Fruit fly (Drosophila melanogaster) whole organism, embryonic: ENCODE results near the gene Slimp.

Experiments used
- CG10147 ChIP-seq: fragments of 200-800 bp; sonication (Bioruptor generic); optimal IDR thresholded peaks from 2 replicates; lab custom pipeline; 2019; ENCODE audit warnings: missing biosample characterization, mild to moderate bottlenecking, missing genetic modification characterization, moderate library complexity
- CG10543 ChIP-seq: fragments of 200-800 bp; sonication (Bioruptor generic); optimal IDR thresholded peaks from 3 replicates; lab custom pipeline; 2017; ENCODE audit warnings: missing biosample characterization, mild to moderate bottlenecking, missing genetic modification characterization, moderate library complexity
- CG11247 ChIP-seq: fragments of 200-800 bp; sonication (Bioruptor generic); IDR thresholded peaks from 2 replicates; pipeline ENCODE4 v1.3.6; 2022; ENCODE audit warnings: missing biosample characterization, missing genetic modification characterization
- CG12236 ChIP-seq: fragments of 200-800 bp; sonication (Bioruptor generic); optimal IDR thresholded peaks from 2 replicates; lab custom pipeline; 2016; ENCODE audit warnings: missing biosample characterization, missing genetic modification characterization
- CG13287 ChIP-seq: fragments of 200-800 bp; sonication (Bioruptor generic); IDR thresholded peaks from 2 replicates; pipeline ENCODE4 v1.3.6; 2022; ENCODE audit warnings: missing biosample characterization, missing genetic modification characterization; ENCODE audit not compliant: partially characterized antibody
- CG15073 ChIP-seq: fragments of 200-800 bp; sonication (Bioruptor generic); optimal IDR thresholded peaks from 2 replicates; lab custom pipeline; 2016; ENCODE audit warnings: missing biosample characterization, missing genetic modification characterization
- CG16815 ChIP-seq: fragments of 200-800 bp; sonication (Bioruptor generic); optimal IDR thresholded peaks from 3 replicates; lab custom pipeline; 2017; ENCODE audit warnings: missing biosample characterization, mild to moderate bottlenecking, missing genetic modification characterization
- CG17568 ChIP-seq: fragments of 200-800 bp; sonication (Bioruptor generic); optimal IDR thresholded peaks from 2 replicates; lab custom pipeline; 2018; ENCODE audit warnings: missing biosample characterization, mild to moderate bottlenecking, missing genetic modification characterization, moderate library complexity
- CG17612 ChIP-seq: fragments of 200-800 bp; sonication (Bioruptor generic); IDR thresholded peaks from 2 replicates; pipeline ENCODE4 v1.3.6; 2022; ENCODE audit warnings: missing biosample characterization, missing genetic modification characterization
- CG17802 ChIP-seq: fragments of 200-800 bp; sonication (Bioruptor generic); optimal IDR thresholded peaks from 2 replicates; lab custom pipeline; 2018; ENCODE audit warnings: missing biosample characterization, mild to moderate bottlenecking, missing genetic modification characterization, moderate library complexity
- CG2116 ChIP-seq: fragments of 200-800 bp; sonication (Bioruptor generic); optimal IDR thresholded peaks from 3 replicates; lab custom pipeline; 2018; ENCODE audit warnings: missing biosample characterization, mild to moderate bottlenecking, missing genetic modification characterization
- CG2199 ChIP-seq: fragments of 200-800 bp; sonication (Bioruptor generic); IDR thresholded peaks from 3 replicates; pipeline ENCODE4 v1.3.6; 2022; ENCODE audit warnings: missing biosample characterization, missing genetic modification characterization
- CG2678 ChIP-seq: fragments of 200-800 bp; sonication (Bioruptor generic); optimal IDR thresholded peaks from 3 replicates; lab custom pipeline; 2019; ENCODE audit warnings: missing biosample characterization, mild to moderate bottlenecking, missing genetic modification characterization, moderate library complexity
- CG2875 ChIP-seq: fragments of 200-800 bp; sonication (Bioruptor generic); optimal IDR thresholded peaks from 2 replicates; lab custom pipeline; 2017; ENCODE audit warnings: missing biosample characterization, mild to moderate bottlenecking, missing genetic modification characterization, missing genetic modification reagents
- CG31224 ChIP-seq: fragments of 200-800 bp; sonication (Bioruptor generic); IDR thresholded peaks from 2 replicates; pipeline ENCODE4 v1.3.6; 2022; ENCODE audit warnings: missing biosample characterization, missing genetic modification characterization
- CG42726 ChIP-seq: fragments of 200-800 bp; sonication (Bioruptor generic); IDR thresholded peaks from 2 replicates; pipeline ENCODE4 v1.3.6; 2022; ENCODE audit warnings: missing biosample characterization, missing genetic modification characterization; ENCODE audit not compliant: partially characterized antibody
- CG4328 ChIP-seq: fragments of 200-800 bp; sonication (Bioruptor generic); optimal IDR thresholded peaks from 3 replicates; lab custom pipeline; 2017; ENCODE audit warnings: missing biosample characterization, missing genetic modification reagents, missing genetic modification characterization
- CG6689 ChIP-seq: fragments of 200-800 bp; sonication (Bioruptor generic); IDR thresholded peaks from 2 replicates; pipeline ENCODE4 v1.3.6; 2022; ENCODE audit warnings: missing biosample characterization, missing genetic modification characterization
- CG7271 ChIP-seq: fragments of 200-800 bp; sonication (Bioruptor generic); optimal IDR thresholded peaks from 2 replicates; lab custom pipeline; 2018; ENCODE audit warnings: missing biosample characterization, mild to moderate bottlenecking, missing genetic modification characterization, moderate library complexity
- CG7357 ChIP-seq: fragments of 200-800 bp; sonication (Bioruptor generic); IDR thresholded peaks from 3 replicates; pipeline ENCODE4 v1.3.6; 2022; ENCODE audit warnings: missing biosample characterization, missing genetic modification characterization
- CG7372 ChIP-seq: fragments of 200-800 bp; sonication (Bioruptor generic); IDR thresholded peaks from 2 replicates; pipeline ENCODE4 v1.3.6; 2022; ENCODE audit warnings: missing biosample characterization, missing genetic modification characterization
- CG7786 ChIP-seq: fragments of 200-800 bp; sonication (Bioruptor generic); optimal IDR thresholded peaks from 2 replicates; lab custom pipeline; 2016; ENCODE audit warnings: missing biosample characterization, missing genetic modification characterization
- CG9797 ChIP-seq: fragments of 200-800 bp; sonication (Bioruptor generic); optimal IDR thresholded peaks from 3 replicates; lab custom pipeline; 2018; ENCODE audit warnings: missing biosample characterization, mild to moderate bottlenecking, missing genetic modification characterization
- CTCF ChIP-seq: fragments of 200-800 bp; sonication (Bioruptor generic); optimal IDR thresholded peaks from 2 replicates; lab custom pipeline; 2017; ENCODE audit warnings: missing biosample characterization, mild to moderate bottlenecking, missing genetic modification characterization, moderate library complexity
- Dbx ChIP-seq: fragments of 200-800 bp; sonication (Bioruptor generic); IDR thresholded peaks from 3 replicates; pipeline ENCODE4 v1.3.6; 2022; ENCODE audit warnings: missing biosample characterization, missing genetic modification characterization
- H15 ChIP-seq: fragments of 200-800 bp; sonication (Bioruptor generic); IDR thresholded peaks from 3 replicates; pipeline ENCODE4 v1.3.6; 2022; ENCODE audit warnings: missing biosample characterization, missing genetic modification characterization
- Hmr ChIP-seq: fragments of 200-800 bp; sonication (Bioruptor generic); optimal IDR thresholded peaks from 3 replicates; lab custom pipeline; 2017; ENCODE audit warnings: mild to moderate bottlenecking, missing biosample characterization, missing genetic modification reagents, missing genetic modification characterization
- Kr ChIP-seq: fragments of 200-800 bp; sonication (Bioruptor generic); optimal IDR thresholded peaks from 2 replicates; lab custom pipeline; 2017; ENCODE audit warnings: missing biosample characterization, mild to moderate bottlenecking, missing genetic modification characterization
- NC2α ChIP-seq: fragments of 200-800 bp; sonication (Bioruptor generic); optimal IDR thresholded peaks from 2 replicates; lab custom pipeline; 2016; ENCODE audit warnings: missing biosample characterization, missing genetic modification characterization
- NfI ChIP-seq: fragments of 200-800 bp; sonication (Bioruptor generic); optimal IDR thresholded peaks from 3 replicates; lab custom pipeline; 2018; ENCODE audit warnings: missing biosample characterization, mild to moderate bottlenecking, missing genetic modification characterization, moderate library complexity
- Ptx1 ChIP-seq: fragments of 200-800 bp; sonication (Bioruptor generic); IDR thresholded peaks from 2 replicates; pipeline ENCODE4 v1.3.6; 2022; ENCODE audit warnings: missing biosample characterization, missing genetic modification characterization
- Rx ChIP-seq: fragments of 200-800 bp; sonication (Bioruptor generic); IDR thresholded peaks from 2 replicates; pipeline ENCODE4 v1.3.6; 2022; ENCODE audit warnings: missing biosample characterization, missing genetic modification characterization
- Sox102F ChIP-seq: fragments of 200-800 bp; sonication (Bioruptor generic); optimal IDR thresholded peaks from 2 replicates; lab custom pipeline; 2018; ENCODE audit warnings: missing biosample characterization, mild to moderate bottlenecking, missing genetic modification characterization, moderate library complexity
- Stat92E ChIP-seq, 3 experiments: fragments of >200 bp in 2 of 3; fragments of 200-800 bp in 1 of 3; sonication (Bioruptor generic) in 1 of 3; optimal IDR thresholded peaks; 2 replicates each; lab custom pipeline; 2017 to 2019; ENCODE audit warnings: missing biosample characterization in 3 of 3, missing genetic modification characterization in 3 of 3, mild to moderate bottlenecking in 1 of 3, moderate library complexity in 1 of 3
- Vsx1 ChIP-seq: fragments of 200-800 bp; sonication (Bioruptor generic); optimal IDR thresholded peaks from 2 replicates; lab custom pipeline; 2017; ENCODE audit warnings: missing biosample characterization, mild to moderate bottlenecking, missing genetic modification characterization, missing genetic modification reagents
- br ChIP-seq: fragments of >200 bp; optimal IDR thresholded peaks from 2 replicates; lab custom pipeline; 2017
- danr ChIP-seq: fragments of 200-800 bp; sonication (Bioruptor generic); IDR thresholded peaks from 2 replicates; pipeline ENCODE4 v1.3.6; 2022; ENCODE audit warnings: missing biosample characterization, missing genetic modification characterization
- disco-r ChIP-seq: fragments of 200-800 bp; sonication (Bioruptor generic); optimal IDR thresholded peaks from 2 replicates; lab custom pipeline; 2016; ENCODE audit warnings: missing biosample characterization, missing genetic modification characterization
- dmrt99B ChIP-seq: fragments of 200-800 bp; sonication (Bioruptor generic); optimal IDR thresholded peaks from 2 replicates; lab custom pipeline; 2018; ENCODE audit warnings: missing biosample characterization, mild to moderate bottlenecking, missing genetic modification characterization, moderate library complexity
- dysf ChIP-seq: fragments of 200-800 bp; sonication (Bioruptor generic); IDR thresholded peaks from 3 replicates; pipeline ENCODE4 v1.3.6; 2022; ENCODE audit warnings: missing biosample characterization, missing genetic modification characterization
- ems ChIP-seq: fragments of 200-800 bp; sonication (Bioruptor generic); optimal IDR thresholded peaks from 3 replicates; lab custom pipeline; 2016; ENCODE audit warnings: missing biosample characterization, missing genetic modification characterization
- esg ChIP-seq: fragments of 200-800 bp; sonication (Bioruptor generic); conservative IDR thresholded peaks from 2 replicates; pipeline ENCODE4 v1.3.6; 2022; ENCODE audit warnings: missing biosample characterization, missing genetic modification characterization
- grn ChIP-seq: fragments of 200-800 bp; sonication (Bioruptor generic); optimal IDR thresholded peaks from 3 replicates; lab custom pipeline; 2017; ENCODE audit warnings: missing biosample characterization, missing genetic modification characterization
- her ChIP-seq: fragments of 200-800 bp; sonication (Bioruptor generic); optimal IDR thresholded peaks from 2 replicates; lab custom pipeline; 2016; ENCODE audit warnings: missing biosample characterization, missing genetic modification characterization
- ind ChIP-seq: fragments of 200-800 bp; sonication (Bioruptor generic); optimal IDR thresholded peaks from 3 replicates; lab custom pipeline; 2016; ENCODE audit warnings: missing biosample characterization, missing genetic modification characterization
- jigr1 ChIP-seq: fragments of 200-800 bp; sonication (Bioruptor generic); IDR thresholded peaks from 3 replicates; pipeline ENCODE4 v1.3.6; 2022; ENCODE audit warnings: missing biosample characterization, missing genetic modification characterization
- kay ChIP-seq: fragments of 200-800 bp; sonication (Bioruptor generic); optimal IDR thresholded peaks from 2 replicates; lab custom pipeline; 2016; ENCODE audit warnings: missing biosample characterization, missing genetic modification characterization
- klu ChIP-seq: fragments of 200-800 bp; sonication (Bioruptor generic); IDR thresholded peaks from 2 replicates; pipeline ENCODE4 v1.3.6; 2022; ENCODE audit warnings: missing biosample characterization, missing genetic modification characterization
- nmo ChIP-seq: fragments of 200-800 bp; sonication (Bioruptor generic); optimal IDR thresholded peaks from 2 replicates; lab custom pipeline; 2018; ENCODE audit warnings: missing biosample characterization, mild to moderate bottlenecking, missing genetic modification characterization, moderate library complexity
- p53 ChIP-seq: fragments of 200-800 bp; sonication (Bioruptor generic); optimal IDR thresholded peaks from 2 replicates; lab custom pipeline; 2016; ENCODE audit warnings: missing biosample characterization, missing genetic modification characterization
- zen2 ChIP-seq: fragments of 200-800 bp; sonication (Bioruptor generic); IDR thresholded peaks from 3 replicates; pipeline ENCODE4 v1.3.6; 2022; ENCODE audit warnings: missing biosample characterization, missing genetic modification characterization; ENCODE audit not compliant: partially characterized antibody

Slimp gene

dm6 chr3R:24193373-24193879 lies 44.7 kb upstream of the Slimp start, which contains the start of the genes SMC6 and CG6204 (continued):
- TF ChIP-seq NC2α (GFP tag; lab: Kevin White, UChicago), result peak; percentile 63
- no peak for TF ChIP-seq br (lab: Kevin White, UChicago)
- TF ChIP-seq her (GFP tag; lab: Kevin White, UChicago), result peak; percentile 44
- TF ChIP-seq CG4328 (GFP tag; lab: Kevin White, UChicago), result peak; percentile 88
- peak; percentile 45 for TF ChIP-seq CTCF (GFP tag; lab: Kevin White, UChicago)
- TF ChIP-seq CG7372 (GFP tag; lab: Robert Waterston, UW), result peak; percentile 92
- TF ChIP-seq CG42726, result no peak
- TF ChIP-seq zen2 (GFP tag; lab: Robert Waterston, UW), result no peak
- TF ChIP-seq CG6689 (GFP tag; lab: Robert Waterston, UW), result peak; percentile 96
- peak; percentile 79 for TF ChIP-seq CG7786 (GFP tag; lab: Kevin White, UChicago)
- TF ChIP-seq CG17612 (GFP tag; lab: Robert Waterston, UW), result peak; percentile 75
- peak; percentile 95 for TF ChIP-seq Sox102F (GFP tag; lab: Kevin White, UChicago)
- peak; percentile 66 for TF ChIP-seq CG12236 (GFP tag; lab: Kevin White, UChicago)
- TF ChIP-seq dmrt99B (tag; lab: Kevin White, UChicago), result peak; percentile 95
- TF ChIP-seq CG10543 (GFP tag; lab: Kevin White, UChicago), result peak; percentile 91
- TF ChIP-seq grn (GFP tag; lab: Kevin White, UChicago), result no peak
- peak; percentile 89 for TF ChIP-seq Vsx1 (GFP tag; lab: Kevin White, UChicago)
- no peak for TF ChIP-seq p53 (GFP tag; lab: Kevin White, UChicago)
- TF ChIP-seq Hmr (GFP tag; lab: Kevin White, UChicago), result peak; percentile 94
- TF ChIP-seq Ptx1 (GFP tag; lab: Robert Waterston, UW), result peak; percentile 97
- TF ChIP-seq jigr1 (GFP tag; lab: Robert Waterston, UW), result peak; percentile 82; the same call in 2 of the 3 replicates
- TF ChIP-seq CG2116 (GFP tag; lab: Kevin White, UChicago), result peak; percentile 82
- TF ChIP-seq CG2199 (GFP tag; lab: Robert Waterston, UW), result peak; percentile 88; the same call in 2 of the 3 replicates
- TF ChIP-seq CG31224 (GFP tag; lab: Robert Waterston, UW), result peak; percentile 89
- TF ChIP-seq CG17568 (GFP tag; lab: Kevin White, UChicago), result peak; percentile 87
- peak; percentile 80 for TF ChIP-seq CG2875 (GFP tag; lab: Kevin White, UChicago)
- TF ChIP-seq kay (GFP tag; lab: Kevin White, UChicago), result peak; percentile 85
- TF ChIP-seq CG7271 (tag; lab: Kevin White, UChicago), result peak; percentile 84
- TF ChIP-seq dysf (GFP tag; lab: Robert Waterston, UW), result peak; percentile 97
- TF ChIP-seq CG17802 (tag; lab: Kevin White, UChicago), result peak; percentile 75
- TF ChIP-seq CG16815 (GFP tag; lab: Kevin White, UChicago), result peak; percentile 95
- peak; percentile 52 for TF ChIP-seq CG13287 (GFP tag; lab: Robert Waterston, UW)
- TF ChIP-seq esg (GFP tag; lab: Robert Waterston, UW), result peak; percentile 94
- peak; percentile 90 for TF ChIP-seq CG7357 (GFP tag; lab: Robert Waterston, UW)
- TF ChIP-seq H15 (GFP tag; lab: Robert Waterston, UW), result peak; percentile 92
- TF ChIP-seq Stat92E (GFP tag; optimal IDR thresholded peaks at IDR 0.05; lab: Kevin White, UChicago), result peak in 1 of 3 experiments; percentile 89
- peak; percentile 98 for TF ChIP-seq nmo
- peak; percentile 62 for TF ChIP-seq CG15073 (GFP tag; lab: Kevin White, UChicago)
- TF ChIP-seq danr (GFP tag; lab: Robert Waterston, UW), result peak; percentile 86
- peak; percentile 93 for TF ChIP-seq klu
- TF ChIP-seq CG11247, result peak; percentile 94
- peak; percentile 53 for TF ChIP-seq disco-r (GFP tag; lab: Kevin White, UChicago)
- peak; percentile 64 for TF ChIP-seq CG9797 (GFP tag; lab: Kevin White, UChicago)
- TF ChIP-seq NfI (GFP tag; lab: Kevin White, UChicago), result peak; percentile 93
- peak; percentile 71 for TF ChIP-seq ems (GFP tag; lab: Kevin White, UChicago)
- TF ChIP-seq Rx (GFP tag; lab: Robert Waterston, UW), result peak; percentile 89
- TF ChIP-seq CG10147, result peak; percentile 93
- TF ChIP-seq Kr, result no peak
- peak; percentile 97 for TF ChIP-seq CG2678 (tag; lab: Kevin White, UChicago)
- peak; percentile 95 for TF ChIP-seq Dbx (GFP tag; lab: Robert Waterston, UW)
- TF ChIP-seq ind, result peak; percentile 95
